Worm (Caenorhabditis elegans): ENCODE measurements around the gene lys-10.

The lys-10 gene

ce11 chrIV:8379278-8379677 lies 46.7 kb downstream of the lys-10 start, which contains the start of gene nap-1 (continued):
- peak in 2 of 6 experiments; percentile 21 to 78 for TF ChIP-seq elt-3 (tag; optimal IDR thresholded peaks at IDR 0.05)
- no peak for TF ChIP-seq hlh-17 (GFP tag; optimal IDR thresholded peaks at IDR 0.05; ENCODE audit: borderline replicate concordance)
- TF ChIP-seq ama-1 (optimal IDR thresholded peaks at IDR 0.05): no peak
- no peak; the same call in 1 of the 2 replicates for TF ChIP-seq ceh-88 (GFP tag; IDR thresholded peaks at IDR 0.05)

ce11 chrIV:8379683-8380082 lies 47.1 kb downstream of the lys-10 start, which contains the start of gene praf-3:
Gene praf-3 (plus strand): TSS chrIV:8379983.
- TF ChIP-seq lin-15B (tag; optimal IDR thresholded peaks at IDR 0.05) (no peak), lin-14 (GFP tag; optimal IDR thresholded peaks at IDR 0.05) (no peak), zag-1 (tag; optimal IDR thresholded peaks at IDR 0.05) (no peak), lin-35 (GFP tag; optimal IDR thresholded peaks at IDR 0.05) (no peak), fkh-8 (tag; optimal IDR thresholded peaks at IDR 0.05) (no peak), lir-3 (tag; optimal IDR thresholded peaks at IDR 0.05; ENCODE audit: poor library complexity) (no peak), ztf-11 (tag; optimal IDR thresholded peaks at IDR 0.05) (no peak), zip-4 (GFP tag; optimal IDR thresholded peaks at IDR 0.05) (no peak), C34B4.2 (tag; optimal IDR thresholded peaks at IDR 0.05) (no peak), nhr-85 (tag) (no peak), nhr-237 (tag; optimal IDR thresholded peaks at IDR 0.05) (no peak), Y116A8C.19 (tag; optimal IDR thresholded peaks at IDR 0.05; ENCODE audit: borderline replicate concordance) (no peak), sox-4 (tag; optimal IDR thresholded peaks at IDR 0.05) (no peak), lsy-2 (tag; optimal IDR thresholded peaks at IDR 0.05) (no peak)

DNA sequence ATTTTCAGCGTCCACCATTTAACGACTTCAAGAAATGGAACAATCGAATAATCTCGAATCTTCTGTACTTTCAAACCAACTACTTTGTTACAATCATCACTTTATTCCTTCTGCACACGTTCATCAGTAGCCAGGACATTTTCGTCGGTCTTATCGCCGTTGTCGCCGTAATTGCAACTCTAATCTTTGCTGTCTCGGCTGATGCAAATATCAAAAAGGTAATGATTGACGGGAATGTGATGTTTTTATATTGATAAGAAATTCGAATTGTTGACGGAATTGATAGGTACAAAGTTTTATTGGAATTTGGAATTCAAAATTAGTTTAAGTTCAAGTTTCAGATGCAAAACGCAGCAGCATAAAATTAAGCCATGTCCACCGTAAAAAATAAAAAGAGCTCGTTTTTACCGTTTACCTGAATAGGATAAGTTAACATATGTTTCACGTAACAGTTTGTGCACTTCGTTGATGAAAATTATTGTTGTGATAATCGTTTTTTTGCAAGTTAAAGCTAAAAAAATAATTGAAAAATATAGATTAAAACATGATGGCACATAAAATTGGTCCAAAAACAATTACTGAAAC lies 47.7 kb downstream of the lys-10 start:
- peak; percentile 86 for TF ChIP-seq elt-2 (tag; optimal IDR thresholded peaks at IDR 0.05)
- TF ChIP-seq pqm-1 (tag; optimal IDR thresholded peaks at IDR 0.05): peak; percentile 75
- TF ChIP-seq lin-14 (GFP tag; optimal IDR thresholded peaks at IDR 0.05): peak; percentile 12
- TF ChIP-seq lin-39 (tag; optimal IDR thresholded peaks at IDR 0.05): no peak
- TF ChIP-seq ama-1 (optimal IDR thresholded peaks at IDR 0.05): no peak
- TF ChIP-seq lin-35 (GFP tag; optimal IDR thresholded peaks at IDR 0.05): peak in 1 of 2 experiments; percentile 27

- TF ChIP-seq dsc-1 (tag; optimal IDR thresholded peaks at IDR 0.05) (peak; percentile 45), unc-30 (tag; optimal IDR thresholded peaks at IDR 0.05) (no peak)
These were observed 50.1 kb downstream of the lys-10 start, which contains the start of gene D2096.9 for ce11 chrIV:8382695-8383094. Gene D2096.9 (minus strand): TSS chrIV:8382795.
